Worm (Caenorhabditis elegans) whole organism, dauer: ENCODE results near the gene srd-11.

Experiments used
- unc-62 ChIP-seq: sonication (generic microtip); optimal IDR thresholded peaks from 2 replicates; lab custom pipeline; 2017; ENCODE audit warnings: missing biosample characterization, missing genetic modification reagents, missing genetic modification characterization

Gene srd-11

DNA sequence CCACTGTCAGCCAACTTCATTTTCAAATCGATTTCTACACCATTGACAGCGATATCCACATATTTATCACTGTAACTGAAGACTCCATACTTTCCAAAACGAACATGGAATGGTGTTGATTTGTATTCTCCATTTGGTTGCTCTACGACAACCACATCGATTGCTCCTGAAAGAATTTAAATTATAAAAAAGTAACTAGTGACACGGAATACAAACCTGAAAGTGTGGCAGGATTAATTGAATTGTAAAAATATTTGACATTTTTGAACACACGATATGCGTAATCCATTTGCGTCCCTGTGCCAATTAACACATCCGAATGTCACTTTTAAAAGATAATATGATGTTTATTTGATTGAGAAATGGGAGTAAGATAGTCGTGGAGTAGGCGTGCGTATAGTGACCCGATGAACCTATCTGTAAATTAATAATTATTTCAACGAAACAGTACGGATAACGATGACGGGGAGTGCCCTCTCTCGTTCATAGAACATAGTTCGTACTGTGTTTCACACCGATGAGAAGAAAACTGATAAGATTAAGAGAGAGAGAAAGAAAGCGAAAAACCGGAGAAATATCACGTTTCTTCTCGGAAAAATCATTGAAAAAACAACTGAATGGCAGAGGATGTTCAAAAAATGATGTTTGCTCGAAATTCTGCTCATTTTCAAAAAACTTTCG lies 34.2 kb upstream of the srd-11 start, which contains the start of gene lpin-1:
TSS of gene lpin-1 (minus strand) at position 417 of the 681 bp plus-strand sequence.
- no peak for TF ChIP-seq unc-62 (GFP tag; lab: Kevin White, UChicago)

- TF ChIP-seq unc-62 (GFP tag; lab: Kevin White, UChicago): no peak
These were observed 32.7 kb upstream of the srd-11 start for ce11 chrV:13652322-13652721.

DNA sequence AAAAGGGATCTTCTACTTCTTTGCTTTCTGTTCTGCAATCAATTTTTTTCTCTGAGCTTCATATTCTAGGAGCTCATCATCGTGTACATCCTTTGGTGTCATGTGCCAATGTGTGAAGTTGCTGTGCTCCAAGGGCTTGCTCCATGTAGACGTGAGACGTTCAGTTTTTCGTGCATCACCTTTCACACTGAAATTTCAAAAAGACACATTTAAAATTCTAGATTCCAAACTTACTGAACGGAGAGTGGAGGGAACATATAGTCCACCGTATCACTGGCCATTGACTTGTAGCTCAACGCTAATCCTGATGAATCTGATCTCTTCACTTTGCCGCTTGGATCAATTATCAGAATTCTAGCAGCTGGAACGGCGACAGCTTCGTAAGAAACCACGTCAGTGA lies 31.1 kb upstream of the srd-11 start:
- no peak for TF ChIP-seq unc-62 (GFP tag; lab: Kevin White, UChicago)

- TF ChIP-seq unc-62 (GFP tag; lab: Kevin White, UChicago): no peak
These were observed 30.2 kb upstream of the srd-11 start, which contains the start of gene H37A05.4 for ce11 chrV:13649730-13650349. Gene H37A05.4, minus strand, starts transcription at chrV:13649780.

DNA sequence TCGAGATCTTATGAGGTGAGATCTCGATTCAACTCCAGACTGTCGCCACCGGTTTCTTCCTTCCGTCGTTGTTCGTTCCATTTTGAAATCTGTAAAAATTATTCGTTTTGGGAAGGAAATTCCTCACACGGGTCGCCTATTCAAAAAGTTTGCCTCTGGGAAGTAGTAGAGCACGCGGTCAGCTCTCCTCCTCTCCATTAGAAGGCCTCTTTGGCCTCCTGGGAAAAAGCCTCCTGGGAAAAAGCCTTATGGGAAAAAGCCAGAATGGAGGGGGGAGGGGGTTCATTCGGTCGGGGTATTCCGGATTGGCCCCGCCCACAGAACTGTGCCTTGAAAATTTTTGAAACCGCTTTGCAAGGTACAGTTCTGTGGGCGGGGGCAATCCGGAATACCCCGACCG lies 28.0 kb upstream of the srd-11 start:
- no peak for TF ChIP-seq unc-62 (GFP tag; lab: Kevin White, UChicago)

- no peak for TF ChIP-seq unc-62 (GFP tag; lab: Kevin White, UChicago)
These were observed 27.5 kb upstream of the srd-11 start for ce11 chrV:13647185-13647584.

ce11 chrV:13645848-13646578 lies 26.4 kb upstream of the srd-11 start:
- no peak for TF ChIP-seq unc-62 (GFP tag; lab: Kevin White, UChicago)

DNA sequence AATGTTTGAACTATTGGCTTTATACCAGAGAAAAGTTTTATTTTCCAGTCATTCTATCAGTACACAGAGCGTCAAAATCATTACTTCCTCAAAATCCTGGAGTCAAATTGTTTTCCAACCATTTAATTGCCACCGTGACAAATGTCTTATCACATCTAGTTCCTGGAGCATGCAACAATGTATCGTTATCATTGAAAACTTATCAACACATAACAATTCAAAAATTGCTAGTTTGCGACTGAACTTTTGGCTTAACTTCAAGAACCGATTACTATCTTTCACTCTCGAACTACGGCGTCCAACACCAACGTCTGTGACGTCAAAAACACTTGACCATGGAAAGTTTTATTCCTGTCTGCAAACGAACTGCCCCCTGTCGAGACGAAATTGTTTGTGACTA lies 18.4 kb upstream of the srd-11 start:
- no peak for TF ChIP-seq unc-62 (GFP tag; lab: Kevin White, UChicago)

DNA sequence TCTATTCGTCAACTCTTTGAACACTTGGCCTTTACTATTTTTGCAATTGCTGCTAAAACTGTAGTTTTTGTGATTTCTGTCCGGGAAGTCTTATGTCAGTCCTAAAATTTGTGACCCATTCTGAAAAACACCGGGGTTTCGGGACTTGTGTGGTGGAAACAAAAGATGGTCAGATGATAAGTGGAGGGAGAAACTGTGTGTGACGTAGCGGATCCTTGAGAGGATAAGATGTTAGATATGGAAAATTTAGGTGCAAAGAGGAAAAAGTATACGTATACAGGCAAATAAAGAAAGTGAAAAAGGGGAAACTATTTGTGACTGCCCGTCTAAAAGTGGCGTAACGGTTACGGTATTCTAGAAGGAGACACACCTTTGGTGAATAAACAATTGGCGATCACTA lies 16.8 kb upstream of the srd-11 start:
- no peak for TF ChIP-seq unc-62 (GFP tag; lab: Kevin White, UChicago)

DNA sequence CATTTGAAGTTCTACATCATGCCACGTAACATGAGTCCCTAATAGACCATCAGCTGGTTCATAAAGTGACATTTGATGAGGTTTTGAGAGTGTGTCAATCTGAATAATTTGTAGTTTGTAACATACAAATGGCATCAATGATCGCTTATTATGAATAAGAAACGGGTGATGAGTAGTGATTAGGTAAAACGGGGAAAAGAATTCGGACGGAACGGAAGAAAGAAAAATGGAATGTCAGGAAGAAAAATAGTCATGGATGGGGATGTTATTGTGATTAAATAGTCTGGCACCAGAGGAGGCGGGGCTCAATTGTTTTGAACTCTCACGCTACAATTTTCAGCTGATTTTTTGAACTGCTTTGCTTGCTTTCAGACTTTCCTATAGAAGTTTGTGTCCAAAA lies 14.5 kb upstream of the srd-11 start, which contains the start of gene H37A05.2:
TSS of gene H37A05.2 (minus strand) at position 101 of the 400 bp plus-strand sequence.
- TF ChIP-seq unc-62 (GFP tag; lab: Kevin White, UChicago): no peak

ce11 chrV:13627103-13627623 lies 7.5 kb upstream of the srd-11 start, which contains the start of gene sde-2:
Gene sde-2, plus strand, starts transcription at chrV:13627573.
- TF ChIP-seq unc-62 (GFP tag; lab: Kevin White, UChicago): no peak

DNA sequence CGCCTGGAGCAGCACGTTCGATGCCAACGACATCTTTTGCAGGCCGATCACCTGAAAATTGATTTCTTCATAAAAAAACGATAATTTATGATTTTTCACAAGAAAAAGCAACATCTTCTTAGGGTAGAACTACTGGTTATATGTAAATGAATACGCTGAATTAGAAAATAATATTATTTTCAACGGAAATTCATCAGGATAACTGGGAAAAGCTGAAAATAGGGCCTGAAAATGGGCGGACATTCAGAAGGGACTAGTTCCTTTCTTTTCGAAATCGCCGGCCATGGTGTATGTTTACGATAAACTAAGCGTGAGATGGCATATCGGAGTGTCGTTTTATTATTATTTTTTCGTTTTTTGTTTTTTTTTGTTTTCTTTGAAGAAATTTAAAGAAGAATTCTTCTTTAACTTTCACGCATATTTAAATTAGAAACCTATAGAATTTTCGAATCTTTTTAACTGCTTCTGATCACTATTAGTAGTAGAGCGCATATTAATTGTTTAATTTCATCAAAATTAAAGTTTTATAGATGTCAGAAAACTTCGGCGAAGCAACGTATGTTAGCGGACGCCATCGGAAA lies 6.0 kb upstream of the srd-11 start, which contains the start of the genes nduv-2 and F53F4.12:
TSS of gene nduv-2 (minus strand) at position 51 of the 581 bp plus-strand sequence.
TSS of gene F53F4.12 (plus strand) at position 531 of the 581 bp plus-strand sequence.
- no peak for TF ChIP-seq unc-62 (GFP tag; lab: Kevin White, UChicago)

ce11 chrV:13624424-13624823 lies 4.8 kb upstream of the srd-11 start, which contains the start of gene F53F4.11:
Gene F53F4.11, minus strand, starts transcription at chrV:13624524.
- TF ChIP-seq unc-62 (GFP tag; lab: Kevin White, UChicago): no peak

ce11 chrV:13621720-13622119 lies 2.1 kb upstream of the srd-11 start, which contains the start of gene F53F4.16:
Gene F53F4.16, minus strand, starts transcription at chrV:13621820.
- TF ChIP-seq unc-62 (GFP tag; lab: Kevin White, UChicago): no peak

DNA sequence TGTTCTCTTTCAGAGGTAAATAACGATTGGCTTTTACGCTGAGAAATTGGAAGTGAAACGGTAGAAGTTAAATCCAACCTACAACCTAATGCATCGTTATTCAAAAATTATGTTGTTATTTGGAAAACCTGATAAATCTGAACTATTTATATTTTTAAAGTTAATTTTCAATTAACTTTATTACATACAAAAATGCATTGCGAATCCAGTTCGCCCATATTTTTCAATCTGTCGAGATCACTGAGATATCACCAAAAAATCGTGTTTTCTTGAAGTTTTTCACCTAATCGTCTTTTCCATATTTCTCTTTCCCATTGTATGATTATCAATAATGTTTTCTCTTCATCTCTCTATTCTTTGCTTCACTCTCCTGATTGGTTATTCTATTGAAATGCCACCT lies 1.0 kb upstream of the srd-11 start, which contains the start of gene F53F4.15:
TSS of gene F53F4.15 (plus strand) at position 301 of the 400 bp plus-strand sequence.
- no peak for TF ChIP-seq unc-62 (GFP tag; lab: Kevin White, UChicago)
